Worm (Caenorhabditis elegans) whole organism, L4 larva: Measurements from ENCODE around the gene Y69A2AR.47.

Experiments
- D1046.2 ChIP-seq: fragments of 200-800 bp; sonication (Bioruptor generic); IDR thresholded peaks from 2 replicates; pipeline ENCODE4 v1.3.6; 2022; ENCODE audit warnings: missing genetic modification characterization, missing compliant biosample characterization
- F10B5.3 ChIP-seq: sonication (generic microtip); optimal IDR thresholded peaks from 2 replicates; lab custom pipeline; 2016; ENCODE audit warnings: mild to moderate bottlenecking, missing genetic modification characterization, missing compliant biosample characterization
- F37D6.2 ChIP-seq: sonication (generic microtip); optimal IDR thresholded peaks from 2 replicates; lab custom pipeline; 2016; ENCODE audit warnings: mild to moderate bottlenecking, missing genetic modification characterization, missing compliant biosample characterization
- F44E2.7 ChIP-seq: fragments of 200-800 bp; sonication (Bioruptor generic); IDR thresholded peaks from 2 replicates; pipeline ENCODE4 v2.1.2; 2022; ENCODE audit warnings: missing genetic modification characterization, missing compliant biosample characterization
- F49E8.2 ChIP-seq: sonication (generic microtip); optimal IDR thresholded peaks from 2 replicates; lab custom pipeline; 2016; ENCODE audit warnings: missing compliant biosample characterization, mild to moderate bottlenecking, missing genetic modification characterization, borderline replicate concordance
- Y105C5A.15 ChIP-seq: fragments of 200-800 bp; sonication (Bioruptor generic); IDR thresholded peaks from 2 replicates; pipeline ENCODE4 v1.3.6; 2022; ENCODE audit warnings: missing genetic modification characterization, missing compliant biosample characterization
- aha-1 ChIP-seq: fragments of 150-350 bp; peaks from one replicate; lab custom pipeline; 2014; ENCODE audit warnings: missing biosample characterization, missing genetic modification characterization
- arid-1 ChIP-seq: fragments of 200-800 bp; sonication (Bioruptor generic); conservative IDR thresholded peaks from 2 replicates; pipeline ENCODE4 v1.3.6; 2022; ENCODE audit warnings: missing genetic modification reagents, missing genetic modification characterization, missing compliant biosample characterization
- ceh-32 ChIP-seq: sonication (generic microtip); optimal IDR thresholded peaks from 2 replicates; lab custom pipeline; 2016; ENCODE audit warnings: mild to moderate bottlenecking, missing genetic modification characterization, missing compliant biosample characterization; ENCODE audit not compliant: poor library complexity
- ces-1 ChIP-seq: fragments of 150-350 bp; sonication (generic microtip); optimal IDR thresholded peaks from 4 replicates; lab custom pipeline; 2014; ENCODE audit warnings: missing biosample characterization, missing genetic modification reagents, missing genetic modification characterization
- daf-16 ChIP-seq, 3 experiments: sonication (generic microtip); optimal IDR thresholded peaks; 2 replicates each; lab custom pipeline; 2016 to 2017; ENCODE audit warnings: missing genetic modification characterization in 3 of 3, missing genetic modification reagents in 3 of 3, mild to moderate bottlenecking in 2 of 3, missing compliant biosample characterization in 2 of 3, missing biosample characterization in 1 of 3, moderate library complexity in 1 of 3
- dmd-8 ChIP-seq: fragments of 200-800 bp; sonication (Bioruptor generic); IDR thresholded peaks from 2 replicates; pipeline ENCODE4 v1.3.6; 2022; ENCODE audit warnings: missing genetic modification characterization, missing compliant biosample characterization
- duxl-1 ChIP-seq: sonication (generic microtip); optimal IDR thresholded peaks from 2 replicates; lab custom pipeline; 2016; ENCODE audit warnings: mild to moderate bottlenecking, missing genetic modification characterization, moderate library complexity, missing compliant biosample characterization; ENCODE audit not compliant: poor library complexity
- egl-43 ChIP-seq: fragments of 200-800 bp; sonication (Bioruptor generic); IDR thresholded peaks from 2 replicates; pipeline ENCODE4 v1.3.6; 2022; ENCODE audit warnings: missing genetic modification reagents, missing genetic modification characterization, missing compliant biosample characterization
- fkh-10 ChIP-seq: fragments of 150-350 bp; optimal IDR thresholded peaks from 2 replicates; lab custom pipeline; 2014; ENCODE audit warnings: missing biosample characterization, missing genetic modification reagents, missing genetic modification characterization
- gei-8 ChIP-seq: fragments of 200-800 bp; sonication (Bioruptor generic); optimal IDR thresholded peaks from 2 replicates; lab custom pipeline; 2018; ENCODE audit warnings: mild to moderate bottlenecking, missing genetic modification characterization, missing compliant biosample characterization
- hif-1 ChIP-seq, 2 experiments: sonication (generic microtip); optimal IDR thresholded peaks; 2 replicates each; lab custom pipeline; 2016 to 2017; ENCODE audit warnings: missing compliant biosample characterization in 2 of 2, missing genetic modification characterization in 2 of 2, missing genetic modification reagents in 2 of 2, missing genotype in 2 of 2, mild to moderate bottlenecking in 1 of 2
- hlh-11 ChIP-seq: fragments of 200-800 bp; sonication (Bioruptor generic); optimal IDR thresholded peaks from 2 replicates; lab custom pipeline; 2018; ENCODE audit warnings: mild to moderate bottlenecking, missing genetic modification characterization, missing compliant biosample characterization
- jun-1 ChIP-seq: fragments of 150-350 bp; optimal IDR thresholded peaks from 2 replicates; lab custom pipeline; 2014; ENCODE audit warnings: missing biosample characterization, missing genetic modification reagents, missing genetic modification characterization
- lin-38 ChIP-seq: fragments of 200-800 bp; sonication (Bioruptor generic); IDR thresholded peaks from 2 replicates; pipeline ENCODE4 v1.3.6; 2022; ENCODE audit warnings: missing genetic modification reagents, missing genetic modification characterization, missing compliant biosample characterization
- lin-39 ChIP-seq: fragments of 150-350 bp; optimal IDR thresholded peaks from 2 replicates; lab custom pipeline; 2014; ENCODE audit warnings: missing biosample characterization, missing genetic modification reagents, missing genetic modification characterization
- mep-1 ChIP-seq: fragments of 150-350 bp; sonication (generic microtip); optimal IDR thresholded peaks from 3 replicates; lab custom pipeline; 2014; ENCODE audit warnings: missing biosample characterization, missing genetic modification characterization
- mes-2 ChIP-seq: sonication (generic microtip); optimal IDR thresholded peaks from 2 replicates; lab custom pipeline; 2016; ENCODE audit warnings: missing genotype, mild to moderate bottlenecking, missing genetic modification characterization, missing compliant biosample characterization; ENCODE audit not compliant: poor library complexity, severe bottlenecking
- nhr-102 ChIP-seq: sonication (generic microtip); optimal IDR thresholded peaks from 2 replicates; lab custom pipeline; 2016; ENCODE audit warnings: mild to moderate bottlenecking, missing genetic modification characterization, moderate library complexity, missing compliant biosample characterization
- nhr-11 ChIP-seq: fragments of 150-350 bp; optimal IDR thresholded peaks from 2 replicates; lab custom pipeline; 2014; ENCODE audit warnings: missing biosample characterization, missing genetic modification characterization
- nhr-111 ChIP-seq: fragments of 200-800 bp; sonication (Bioruptor generic); optimal IDR thresholded peaks from 2 replicates; lab custom pipeline; 2018; ENCODE audit warnings: mild to moderate bottlenecking, missing genetic modification characterization, missing compliant biosample characterization
- nhr-42 ChIP-seq: fragments of 200-800 bp; sonication (Bioruptor generic); IDR thresholded peaks from 2 replicates; pipeline ENCODE4 v1.3.6; 2022; ENCODE audit warnings: missing genetic modification characterization, missing compliant biosample characterization
- nhr-6 ChIP-seq: fragments of 150-350 bp; optimal IDR thresholded peaks from 2 replicates; lab custom pipeline; 2014; ENCODE audit warnings: missing biosample characterization, missing genetic modification characterization
- nhr-77 ChIP-seq: fragments of 150-350 bp; optimal IDR thresholded peaks from 2 replicates; lab custom pipeline; 2014; ENCODE audit warnings: missing biosample characterization, missing genetic modification characterization
- pha-4 ChIP-seq, 2 experiments: fragments of 150-350 bp in 1 of 2; fragments of 200-800 bp in 1 of 2; sonication (Bioruptor generic) in 1 of 2; IDR thresholded peaks in 1 of 2; optimal IDR thresholded peaks in 1 of 2; 2 replicates each; pipeline versions ENCODE4 v1.3.6 to Lab custom; 2014 to 2022; ENCODE audit warnings: missing genetic modification characterization in 2 of 2, missing genetic modification reagents in 2 of 2, missing biosample characterization in 1 of 2, missing compliant biosample characterization in 1 of 2
- rbr-2 ChIP-seq: sonication (generic microtip); optimal IDR thresholded peaks from 2 replicates; lab custom pipeline; 2016; ENCODE audit warnings: missing genotype, missing genetic modification characterization, missing compliant biosample characterization
- saeg-2 ChIP-seq: fragments of 200-800 bp; sonication (Bioruptor generic); IDR thresholded peaks from 2 replicates; pipeline ENCODE4 v1.3.6; 2022; ENCODE audit warnings: missing genetic modification reagents, missing genetic modification characterization, missing compliant biosample characterization
- set-16 ChIP-seq: fragments of 200-800 bp; sonication (Bioruptor generic); IDR thresholded peaks from 2 replicates; pipeline ENCODE4 v1.3.6; 2022; ENCODE audit warnings: missing genetic modification reagents, missing genetic modification characterization, missing compliant biosample characterization
- skn-1 ChIP-seq: fragments of 150-350 bp; optimal IDR thresholded peaks from 2 replicates; lab custom pipeline; 2014; ENCODE audit warnings: missing biosample characterization, missing genetic modification characterization
- snpc-1.2 ChIP-seq: fragments of 200-800 bp; sonication (Bioruptor generic); IDR thresholded peaks from 2 replicates; pipeline ENCODE4 v1.3.6; 2022; ENCODE audit warnings: missing genetic modification reagents, missing genetic modification characterization, missing compliant biosample characterization
- spr-3 ChIP-seq: fragments of 200-800 bp; sonication (Bioruptor generic); optimal IDR thresholded peaks from 2 replicates; lab custom pipeline; 2018; ENCODE audit warnings: mild to moderate bottlenecking, missing genetic modification characterization, missing compliant biosample characterization
- unc-39 ChIP-seq: sonication (generic microtip); optimal IDR thresholded peaks from 2 replicates; lab custom pipeline; 2017; ENCODE audit warnings: missing biosample characterization, missing genetic modification characterization
- zfp-2 ChIP-seq: sonication (generic microtip); optimal IDR thresholded peaks from 2 replicates; lab custom pipeline; 2016; ENCODE audit warnings: mild to moderate bottlenecking, missing genetic modification characterization, missing compliant biosample characterization
- zip-11 ChIP-seq: fragments of 200-800 bp; sonication (Bioruptor generic); IDR thresholded peaks from 2 replicates; pipeline ENCODE4 v1.3.6; 2022; ENCODE audit warnings: missing genetic modification characterization, missing compliant biosample characterization

Gene Y69A2AR.47

ce11 chrIV:2568267-2568666 lies 29.2 kb upstream of the Y69A2AR.47 start, which contains the start of the genes Y69A2AR.25 and Y69A2AR.12:
Gene Y69A2AR.25, minus strand, starts transcription at chrIV:2568367.
Gene Y69A2AR.12, plus strand, starts transcription at chrIV:2568614.
- TF ChIP-seq dmd-8 (GFP tag; lab: Robert Waterston, UW) (no peak), nhr-6 (tag; lab: Kevin White, UChicago) (no peak), daf-16 (GFP tag; optimal IDR thresholded peaks at IDR 0.05; lab: Kevin White, UChicago) (no peak), daf-16 (tag; optimal IDR thresholded peaks at IDR 0.05; lab: Kevin White, UChicago) (no peak), hlh-11 (tag; lab: Kevin White, UChicago) (no peak), lin-38 (GFP tag; lab: Robert Waterston, UW) (no peak), nhr-42 (GFP tag; lab: Robert Waterston, UW) (no peak), mep-1 (no peak), jun-1 (tag; lab: Kevin White, UChicago) (no peak), hif-1 (tag; optimal IDR thresholded peaks at IDR 0.05; lab: Kevin White, UChicago) (no peak), nhr-77 (tag; lab: Kevin White, UChicago) (no peak), unc-39 (tag; lab: Kevin White, UChicago) (no peak), nhr-102 (tag; lab: Kevin White, UChicago) (no peak), zip-11 (GFP tag; lab: Robert Waterston, UW) (no peak), Y105C5A.15 (GFP tag; lab: Robert Waterston, UW) (no peak)
- TF ChIP-seq, all 104 proteins: peak for 0

ce11 chrIV:2572107-2572506 lies 25.4 kb upstream of the Y69A2AR.47 start, which contains the start of gene Y69A2AR.51:
Gene Y69A2AR.51, plus strand, starts transcription at chrIV:2572407.
- no peak for TF ChIP-seq snpc-1.2 (GFP tag; lab: Robert Waterston, UW)
- no peak for TF ChIP-seq duxl-1 (tag; lab: Kevin White, UChicago)
- TF ChIP-seq arid-1 (GFP tag; lab: Robert Waterston, UW), result no peak
- TF ChIP-seq F10B5.3, result no peak
- TF ChIP-seq mes-2 (tag; lab: Kevin White, UChicago), result no peak
- no peak for TF ChIP-seq spr-3 (GFP tag; lab: Kevin White, UChicago)
- TF ChIP-seq hlh-11 (tag; lab: Kevin White, UChicago), result no peak
- no peak for TF ChIP-seq skn-1 (tag; lab: Kevin White, UChicago)
- TF ChIP-seq dmd-8 (GFP tag; lab: Robert Waterston, UW), result no peak
- no peak for TF ChIP-seq lin-39 (tag; lab: Kevin White, UChicago)
- no peak for TF ChIP-seq F37D6.2 (tag; lab: Kevin White, UChicago)

- TF ChIP-seq nhr-42 (GFP tag; lab: Robert Waterston, UW), result 0 out of 2 replicates have a peak, but pooled peaks have one; percentile 10
- TF ChIP-seq nhr-111, result no peak
- TF ChIP-seq dmd-8 (GFP tag; lab: Robert Waterston, UW), result 0 out of 2 replicates have a peak, but pooled peaks have one; percentile 31
- peak; percentile 91 for TF ChIP-seq set-16 (GFP tag; lab: Robert Waterston, UW)
- TF ChIP-seq saeg-2, result 0 out of 2 replicates have a peak, but pooled peaks have one; percentile 53
- peak; percentile 48; the same call in 1 of the 2 replicates for TF ChIP-seq egl-43
- TF ChIP-seq F49E8.2 (tag; lab: Kevin White, UChicago), result no peak
- peak; percentile 29; the same call in 1 of the 2 replicates for TF ChIP-seq pha-4 (GFP tag; IDR thresholded peaks at IDR 0.05; lab: Robert Waterston, UW)
- no peak for TF ChIP-seq pha-4 (tag; optimal IDR thresholded peaks at IDR 0.05; lab: Kevin White, UChicago)
- peak; percentile 62 for TF ChIP-seq aha-1 (tag; lab: Kevin White, UChicago)
- no peak for TF ChIP-seq nhr-11 (tag; lab: Kevin White, UChicago)
Observed at ce11 chrIV:2573122-2573521, 24.4 kb upstream of the Y69A2AR.47 start.

DNA sequence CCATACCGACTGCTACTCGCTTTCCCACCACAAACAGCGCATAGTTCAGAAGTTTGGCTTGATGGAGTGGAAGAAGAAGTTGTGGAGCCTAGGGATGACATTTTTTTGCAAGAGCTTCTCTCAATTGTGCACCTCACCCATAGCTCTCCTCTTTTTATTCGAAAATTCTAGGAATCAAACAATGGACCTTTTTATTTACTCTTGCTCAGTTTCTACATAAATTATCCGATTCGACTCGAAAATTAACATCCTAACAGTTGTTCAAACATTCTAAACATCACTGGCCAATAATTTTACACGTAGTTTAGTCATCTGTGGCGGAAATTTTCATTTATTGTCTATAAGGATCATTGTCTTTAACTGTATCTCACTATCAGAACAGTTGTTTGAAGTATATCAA lies 16.0 kb upstream of the Y69A2AR.47 start, which contains the start of gene nhr-242:
Gene nhr-242 (minus strand): TSS at position 101 of the 400 bp plus-strand sequence.
- no peak for TF ChIP-seq duxl-1 (tag; lab: Kevin White, UChicago)
- TF ChIP-seq zfp-2 (tag; lab: Kevin White, UChicago), result no peak
- TF ChIP-seq ces-1 (GFP tag; lab: Kevin White, UChicago), result no peak
- TF ChIP-seq rbr-2, result no peak
- TF ChIP-seq hif-1 (tag; optimal IDR thresholded peaks at IDR 0.05; lab: Kevin White, UChicago), result no peak
- no peak for TF ChIP-seq D1046.2 (GFP tag; lab: Robert Waterston, UW)
- no peak for TF ChIP-seq ceh-32 (tag; lab: Kevin White, UChicago)
- TF ChIP-seq gei-8 (GFP tag; lab: Kevin White, UChicago), result no peak
- TF ChIP-seq F44E2.7 (GFP tag; lab: Robert Waterston, UW), result no peak
- TF ChIP-seq fkh-10 (GFP tag; lab: Kevin White, UChicago), result no peak
